Worm (Caenorhabditis elegans) whole organism, L2 larva: ENCODE measurements around the gene C18D11.9.

ENCODE experiments used
- dmd-4 ChIP-seq: sonication (generic microtip); optimal IDR thresholded peaks from 2 replicates; lab custom pipeline; 2017; ENCODE audit warnings: missing biosample characterization, missing genetic modification characterization
- elt-1 ChIP-seq: fragments of 150-350 bp; optimal IDR thresholded peaks from 2 replicates; lab custom pipeline; 2014; ENCODE audit warnings: missing biosample characterization, missing genetic modification characterization
- lin-13 ChIP-seq: fragments of 150-350 bp; optimal IDR thresholded peaks from 2 replicates; lab custom pipeline; 2014; ENCODE audit warnings: missing biosample characterization, missing genetic modification reagents, missing genetic modification characterization
- lsy-2 ChIP-seq, 2 experiments: fragments of 150-350 bp in 1 of 2; sonication (generic microtip) in 1 of 2; optimal IDR thresholded peaks; 2 replicates each; lab custom pipeline; 2014 to 2017; ENCODE audit warnings: missing biosample characterization in 2 of 2, missing genetic modification characterization in 2 of 2
- snpc-4 ChIP-seq: fragments of 150-350 bp; optimal IDR thresholded peaks from 2 replicates; lab custom pipeline; 2014; ENCODE audit warnings: missing biosample characterization, missing genetic modification characterization
- unc-62 ChIP-seq: fragments of 150-350 bp; optimal IDR thresholded peaks from 2 replicates; lab custom pipeline; 2014; ENCODE audit warnings: missing biosample characterization, missing genetic modification reagents, missing genetic modification characterization
- ztf-11 ChIP-seq: sonication (generic microtip); optimal IDR thresholded peaks from 2 replicates; lab custom pipeline; 2017; ENCODE audit warnings: missing biosample characterization, missing genetic modification characterization

DNA sequence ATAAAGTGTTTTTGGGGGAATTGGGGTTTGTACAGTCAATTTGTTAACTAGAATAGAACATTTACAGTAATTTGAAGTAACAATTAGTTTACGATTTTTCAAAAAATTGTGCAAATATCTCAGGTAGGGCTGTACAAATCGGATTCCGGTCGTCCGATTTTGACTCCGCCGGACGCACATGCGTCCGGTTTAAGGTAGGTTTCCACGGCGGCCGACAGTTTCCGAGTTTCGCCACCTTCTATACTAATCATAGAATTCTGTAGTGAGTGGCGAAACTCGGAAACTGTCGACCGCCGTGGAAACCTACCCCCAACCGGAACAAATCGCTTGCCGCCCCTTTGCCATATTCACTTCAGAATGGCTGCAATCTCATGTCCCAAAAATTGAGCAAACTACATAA, 19.4 kb upstream of the C18D11.9 start:
- no peak for TF ChIP-seq elt-1
- no peak for TF ChIP-seq lin-13 (GFP tag; lab: Kevin White, UChicago)
- TF ChIP-seq lsy-2 (tag; optimal IDR thresholded peaks at IDR 0.05; lab: Kevin White, UChicago), result no peak
- TF ChIP-seq unc-62 (GFP tag; lab: Kevin White, UChicago), result no peak
- TF ChIP-seq snpc-4 (tag; lab: Kevin White, UChicago), result no peak
- no peak for TF ChIP-seq dmd-4 (tag; lab: Kevin White, UChicago)
- no peak for TF ChIP-seq ztf-11 (tag; lab: Kevin White, UChicago)
